Fruit fly (Drosophila melanogaster): ENCODE data around the gene CG4860.

CG4860 gene

dm6 chr3R:12221366-12221916, at the start of gene CG4860 (continued):
- TF ChIP-seq ewg (GFP tag; optimal IDR thresholded peaks at IDR 0.05) = peak; percentile 58
- TF ChIP-seq phol (tag; optimal IDR thresholded peaks at IDR 0.05) = peak; percentile 83
- TF ChIP-seq h (optimal IDR thresholded peaks at IDR 0.05) = no peak
- TF ChIP-seq MBD-R2 (GFP tag; IDR thresholded peaks at IDR 0.05) = peak; percentile 69; the same call in 1 of the 2 replicates
- no peak; the same call in 2 of the 3 replicates for TF ChIP-seq CG17361 (GFP tag; IDR thresholded peaks at IDR 0.05)
- peak; percentile 63 for TF ChIP-seq tap (tag; optimal IDR thresholded peaks at IDR 0.05)
- TF ChIP-seq bcd (GFP tag; optimal IDR thresholded peaks at IDR 0.05) = peak; percentile 91
- peak; percentile 75; the same call in 1 of the 2 replicates for TF ChIP-seq ranshi (GFP tag; IDR thresholded peaks at IDR 0.05)
- TF ChIP-seq HLHmδ (GFP tag; optimal IDR thresholded peaks at IDR 0.05) = no peak
- TF ChIP-seq her (GFP tag; optimal IDR thresholded peaks at IDR 0.05) = peak; percentile 76
- no peak for TF ChIP-seq nerfin-1 (tag; optimal IDR thresholded peaks at IDR 0.05)
- peak; percentile 83 for TF ChIP-seq ttk (GFP tag; IDR thresholded peaks at IDR 0.05)
- TF ChIP-seq Nf-YB (GFP tag; optimal IDR thresholded peaks at IDR 0.05) = peak; percentile 56
- peak; percentile 66; the same call in 2 of the 3 replicates for TF ChIP-seq CG11560 (tag; IDR thresholded peaks at IDR 0.05)
- TF ChIP-seq Sry-β (GFP tag; optimal IDR thresholded peaks at IDR 0.05) = no peak
- TF ChIP-seq sug (tag; optimal IDR thresholded peaks at IDR 0.05) = peak; percentile 86
- peak; percentile 79 for TF ChIP-seq CG6765 (GFP tag; optimal IDR thresholded peaks at IDR 0.05)
- no peak for TF ChIP-seq Hr39 (optimal IDR thresholded peaks at IDR 0.05)
- TF ChIP-seq H15 (GFP tag; IDR thresholded peaks at IDR 0.05) = peak; percentile 84
- no peak for TF ChIP-seq Fer1 (GFP tag; optimal IDR thresholded peaks at IDR 0.05)
- peak; percentile 87 for TF ChIP-seq CG2712 (tag; optimal IDR thresholded peaks at IDR 0.05)
- TF ChIP-seq Myb (GFP tag; optimal IDR thresholded peaks at IDR 0.05) = peak; percentile 60
- TF ChIP-seq CG2116 (GFP tag; optimal IDR thresholded peaks at IDR 0.05) = peak; percentile 76
- TF ChIP-seq CG5953 (GFP tag; IDR thresholded peaks at IDR 0.05) = peak; percentile 80
- TF ChIP-seq Xrp1 (GFP tag; IDR thresholded peaks at IDR 0.05) = no peak; the same call in 1 of the 2 replicates
- peak; percentile 87 for TF ChIP-seq Dad (GFP tag; optimal IDR thresholded peaks at IDR 0.05)
- TF ChIP-seq Poxn (GFP tag; IDR thresholded peaks at IDR 0.05) = peak; percentile 64; the same call in 1 of the 2 replicates
- TF ChIP-seq CG12219 (GFP tag; optimal IDR thresholded peaks at IDR 0.05) = peak; percentile 70
- TF ChIP-seq Eip74EF (GFP tag; optimal IDR thresholded peaks at IDR 0.05) = no peak
- no peak; the same call in 1 of the 2 replicates for TF ChIP-seq Doc2 (GFP tag; IDR thresholded peaks at IDR 0.05)
- TF ChIP-seq NfI (GFP tag; optimal IDR thresholded peaks at IDR 0.05) = peak; percentile 89
- TF ChIP-seq Hr78 (GFP tag; optimal IDR thresholded peaks at IDR 0.05) = no peak
- TF ChIP-seq CG7928 (GFP tag; optimal IDR thresholded peaks at IDR 0.05) = peak; percentile 57
- no peak for TF ChIP-seq grn (GFP tag; optimal IDR thresholded peaks at IDR 0.05)
- peak; percentile 80 for TF ChIP-seq B-H1 (GFP tag; IDR thresholded peaks at IDR 0.05)
- TF ChIP-seq CG10147 (GFP tag; optimal IDR thresholded peaks at IDR 0.05) = peak; percentile 76
- peak; percentile 38 for TF ChIP-seq Jarid2 (GFP tag; optimal IDR thresholded peaks at IDR 0.05)
- peak; percentile 63 for TF ChIP-seq kah (GFP tag; optimal IDR thresholded peaks at IDR 0.05)
- TF ChIP-seq crol (GFP tag; IDR thresholded peaks at IDR 0.05) = no peak
- TF ChIP-seq sens (GFP tag) = peak; percentile 96
- peak; percentile 64 for TF ChIP-seq shn (GFP tag; optimal IDR thresholded peaks at IDR 0.05)
- TF ChIP-seq CG9609 (GFP tag; optimal IDR thresholded peaks at IDR 0.05) = peak; percentile 82
- no peak; the same call in 1 of the 2 replicates for TF ChIP-seq amos (GFP tag; IDR thresholded peaks at IDR 0.05; ENCODE audit: partially characterized antibody)
- peak; percentile 40; the same call in 1 of the 2 replicates for TF ChIP-seq CG1024 (GFP tag; IDR thresholded peaks at IDR 0.05)
- TF ChIP-seq Fer3 (tag; optimal IDR thresholded peaks at IDR 0.05) = peak; percentile 88
- peak; percentile 36 for TF ChIP-seq trh (GFP tag; optimal IDR thresholded peaks at IDR 0.05)
- TF ChIP-seq wor (GFP tag; IDR thresholded peaks at IDR 0.05) = peak; percentile 66
- peak; percentile 45 for TF ChIP-seq CG3163 (GFP tag; optimal IDR thresholded peaks at IDR 0.05)
- TF ChIP-seq CG6272 (GFP tag; IDR thresholded peaks at IDR 0.05) = peak; percentile 80
- peak; percentile 78 for TF ChIP-seq rib (GFP tag; IDR thresholded peaks at IDR 0.05)
- peak; percentile 86; the same call in 2 of the 3 replicates for TF ChIP-seq ase (GFP tag; IDR thresholded peaks at IDR 0.05)

Data from whole organism, embryonic.